Worm (Caenorhabditis elegans) whole organism, late embryonic: ENCODE results near the gene nspc-18.

Experiments used
- K02D7.2 ChIP-seq: sonication (generic microtip); optimal IDR thresholded peaks from 2 replicates; lab custom pipeline; 2017; ENCODE audit warnings: mild to moderate bottlenecking, missing genetic modification characterization, missing compliant biosample characterization
- pag-3 ChIP-seq: sonication (generic microtip); optimal IDR thresholded peaks from 2 replicates; lab custom pipeline; 2016; ENCODE audit warnings: missing compliant biosample characterization, missing genetic modification characterization, borderline replicate concordance
- pax-1 ChIP-seq: fragments of 150-350 bp; optimal IDR thresholded peaks from 2 replicates; lab custom pipeline; 2014; ENCODE audit warnings: missing biosample characterization, missing genetic modification characterization
- pha-2 ChIP-seq: sonication (generic microtip); optimal IDR thresholded peaks from 2 replicates; lab custom pipeline; 2017; ENCODE audit warnings: mild to moderate bottlenecking, missing genetic modification characterization, missing compliant biosample characterization
- pqm-1 ChIP-seq: sonication (generic microtip); optimal IDR thresholded peaks from 2 replicates; lab custom pipeline; 2016; ENCODE audit warnings: missing genetic modification characterization, missing compliant biosample characterization
- sdc-2 ChIP-seq: sonication (generic microtip); optimal IDR thresholded peaks from 2 replicates; lab custom pipeline; 2016; ENCODE audit warnings: missing genotype, missing genetic modification characterization, missing compliant biosample characterization
- tbx-2 ChIP-seq: sonication (generic microtip); optimal IDR thresholded peaks from 2 replicates; lab custom pipeline; 2016; ENCODE audit warnings: missing genetic modification characterization, missing compliant biosample characterization

DNA sequence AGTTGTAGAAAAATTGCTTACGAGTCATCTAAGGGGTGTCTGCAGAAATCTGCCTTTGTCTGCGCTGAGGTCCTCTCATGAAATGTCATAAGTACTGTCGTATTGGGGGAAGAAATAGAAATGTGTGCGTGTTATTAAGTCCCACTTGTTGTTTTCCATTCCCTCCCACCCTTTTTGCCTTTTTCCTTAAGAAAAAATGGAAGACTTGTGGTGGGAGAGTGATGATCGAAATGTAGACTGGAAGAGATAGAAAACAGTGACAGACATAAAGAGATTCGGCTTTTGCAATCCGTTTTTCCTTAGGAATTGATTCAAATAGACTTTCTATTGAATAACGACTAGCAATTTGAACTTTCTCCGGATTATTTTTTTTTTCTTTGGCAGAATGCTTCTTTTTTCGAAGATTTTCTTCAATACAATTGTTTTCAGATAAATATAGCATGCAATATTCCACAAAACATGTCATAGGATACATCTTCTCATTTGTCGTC, 22.3 kb upstream of the nspc-18 start, which contains the start of gene ram-5:
- TF ChIP-seq pag-3 (tag; lab: Kevin White, UChicago): no peak
- TF ChIP-seq pax-1 (tag; lab: Kevin White, UChicago): no peak
- no peak for TF ChIP-seq pha-2 (tag; lab: Kevin White, UChicago)
- TF ChIP-seq pqm-1 (tag; lab: Kevin White, UChicago): no peak
- TF ChIP-seq tbx-2 (tag; lab: Kevin White, UChicago): no peak
- no peak for TF ChIP-seq sdc-2 (tag; lab: Kevin White, UChicago)
- TF ChIP-seq K02D7.2 (tag; lab: Kevin White, UChicago): no peak
